Fruit fly (Drosophila melanogaster) whole organism, embryonic: ENCODE data around the gene CG42820.

Experiments used
- Asciz ChIP-seq: fragments of 200-800 bp; sonication (Bioruptor generic); optimal IDR thresholded peaks from 2 replicates; lab custom pipeline; 2017; ENCODE audit warnings: missing biosample characterization, mild to moderate bottlenecking, missing genetic modification characterization, missing genetic modification reagents
- Bgb ChIP-seq: fragments of 200-800 bp; sonication (Bioruptor generic); IDR thresholded peaks from 2 replicates; pipeline ENCODE4 v1.3.6; 2022; ENCODE audit warnings: missing biosample characterization, missing genetic modification characterization; ENCODE audit not compliant: partially characterized antibody
- CG12659 ChIP-seq: fragments of 200-800 bp; sonication (Bioruptor generic); optimal IDR thresholded peaks from 3 replicates; lab custom pipeline; 2017; ENCODE audit warnings: mild to moderate bottlenecking, missing biosample characterization, missing genetic modification reagents, missing genetic modification characterization
- CG13123 ChIP-seq: fragments of 200-800 bp; sonication (Bioruptor generic); optimal IDR thresholded peaks from 2 replicates; lab custom pipeline; 2016; ENCODE audit warnings: missing biosample characterization, missing genetic modification characterization
- CG14050 ChIP-seq: fragments of 200-800 bp; sonication (Bioruptor generic); IDR thresholded peaks from 3 replicates; pipeline ENCODE4 v1.3.6; 2022; ENCODE audit warnings: missing biosample characterization, missing genetic modification characterization
- CG15514 ChIP-seq: fragments of 200-800 bp; sonication (Bioruptor generic); optimal IDR thresholded peaks from 3 replicates; lab custom pipeline; 2017; ENCODE audit warnings: missing biosample characterization, missing genetic modification characterization, mild to moderate bottlenecking, moderate library complexity, missing genetic modification reagents
- CG16815 ChIP-seq: fragments of 200-800 bp; sonication (Bioruptor generic); optimal IDR thresholded peaks from 3 replicates; lab custom pipeline; 2017; ENCODE audit warnings: missing biosample characterization, mild to moderate bottlenecking, missing genetic modification characterization
- CG17359 ChIP-seq: fragments of 200-800 bp; sonication (Bioruptor generic); optimal IDR thresholded peaks from 3 replicates; lab custom pipeline; 2018; ENCODE audit warnings: missing biosample characterization, mild to moderate bottlenecking, missing genetic modification characterization, moderate library complexity
- CG17361 ChIP-seq: fragments of 200-800 bp; sonication (Bioruptor generic); IDR thresholded peaks from 3 replicates; pipeline ENCODE4 v1.3.6; 2022; ENCODE audit warnings: missing biosample characterization, missing genetic modification characterization
- CG2129 ChIP-seq: fragments of 200-800 bp; sonication (Bioruptor generic); IDR thresholded peaks from 2 replicates; pipeline ENCODE4 v1.3.6; 2022; ENCODE audit warnings: missing biosample characterization, missing genetic modification characterization; ENCODE audit not compliant: partially characterized antibody
- CG30403 ChIP-seq: fragments of 200-800 bp; sonication (Bioruptor generic); optimal IDR thresholded peaks from 3 replicates; lab custom pipeline; 2016; ENCODE audit warnings: missing biosample characterization, missing genetic modification characterization
- CG31441 ChIP-seq: fragments of 200-800 bp; sonication (Bioruptor generic); IDR thresholded peaks from 2 replicates; pipeline ENCODE4 v1.3.6; 2022; ENCODE audit warnings: missing biosample characterization, missing genetic modification characterization
- CG34224 ChIP-seq: fragments of 200-800 bp; sonication (Bioruptor generic); IDR thresholded peaks from 3 replicates; pipeline ENCODE4 v1.3.6; 2022; ENCODE audit warnings: missing biosample characterization, missing genetic modification characterization; ENCODE audit not compliant: partially characterized antibody
- CG4404 ChIP-seq: fragments of 200-800 bp; sonication (Bioruptor generic); IDR thresholded peaks from 2 replicates; pipeline ENCODE4 v1.3.6; 2022; ENCODE audit warnings: missing biosample characterization, missing genetic modification characterization
- CG4730 ChIP-seq: fragments of 200-800 bp; sonication (Bioruptor generic); IDR thresholded peaks from 2 replicates; pipeline ENCODE4 v1.3.6; 2022; ENCODE audit warnings: missing biosample characterization, missing genetic modification characterization
- CG7786 ChIP-seq: fragments of 200-800 bp; sonication (Bioruptor generic); optimal IDR thresholded peaks from 2 replicates; lab custom pipeline; 2016; ENCODE audit warnings: missing biosample characterization, missing genetic modification characterization
- CG8281 ChIP-seq: fragments of 200-800 bp; sonication (Bioruptor generic); optimal IDR thresholded peaks from 2 replicates; lab custom pipeline; 2018; ENCODE audit warnings: missing biosample characterization, mild to moderate bottlenecking, missing genetic modification characterization, moderate library complexity
- CG8478 ChIP-seq: fragments of >200 bp; optimal IDR thresholded peaks from 2 replicates; lab custom pipeline; 2018
- CG9437 ChIP-seq: fragments of 200-800 bp; sonication (Bioruptor generic); optimal IDR thresholded peaks from 2 replicates; lab custom pipeline; 2018; ENCODE audit warnings: missing biosample characterization, mild to moderate bottlenecking, missing genetic modification characterization
- Doc2 ChIP-seq: fragments of 200-800 bp; sonication (Bioruptor generic); IDR thresholded peaks from 2 replicates; pipeline ENCODE4 v1.3.6; 2022; ENCODE audit warnings: missing biosample characterization, missing genetic modification characterization
- Drgx ChIP-seq: fragments of 200-800 bp; sonication (Bioruptor generic); IDR thresholded peaks from 2 replicates; pipeline ENCODE4 v1.3.6; 2022; ENCODE audit warnings: missing biosample characterization, missing genetic modification characterization
- Ets65A ChIP-seq: fragments of 200-800 bp; sonication (Bioruptor generic); peaks from one replicate; lab custom pipeline; 2016; ENCODE audit warnings: missing biosample characterization, missing genetic modification characterization
- HHEX ChIP-seq: fragments of 200-800 bp; sonication (Bioruptor generic); optimal IDR thresholded peaks from 3 replicates; lab custom pipeline; 2017; ENCODE audit warnings: missing biosample characterization, mild to moderate bottlenecking, missing genetic modification characterization, missing genetic modification reagents
- HmgD ChIP-seq: fragments of 200-800 bp; sonication (Bioruptor generic); optimal IDR thresholded peaks from 3 replicates; lab custom pipeline; 2016; ENCODE audit warnings: missing biosample characterization, missing genetic modification characterization
- Hr78 ChIP-seq, 2 experiments: fragments of 200-800 bp in 1 of 2; fragments of >200 bp in 1 of 2; sonication (Bioruptor generic) in 1 of 2; optimal IDR thresholded peaks; 2 replicates each; lab custom pipeline; 2017 to 2019; ENCODE audit warnings: missing biosample characterization in 2 of 2, missing genetic modification characterization in 2 of 2, mild to moderate bottlenecking in 1 of 2, moderate library complexity in 1 of 2
- Hsf ChIP-seq: fragments of 200-800 bp; sonication (Bioruptor generic); optimal IDR thresholded peaks from 3 replicates; lab custom pipeline; 2016; ENCODE audit warnings: missing biosample characterization, missing genetic modification characterization
- Lhr ChIP-seq: fragments of 200-800 bp; sonication (Bioruptor generic); optimal IDR thresholded peaks from 3 replicates; lab custom pipeline; 2017; ENCODE audit warnings: mild to moderate bottlenecking, missing biosample characterization, missing genetic modification reagents, missing genetic modification characterization
- Med ChIP-seq: fragments of 200-800 bp; sonication (Bioruptor generic); peaks from one replicate; lab custom pipeline; 2016; ENCODE audit warnings: missing biosample characterization, missing genetic modification characterization, mild to moderate bottlenecking, inconsistent platforms, moderate library complexity
- Opbp ChIP-seq: fragments of 200-800 bp; sonication (Bioruptor generic); IDR thresholded peaks from 3 replicates; pipeline ENCODE4 v1.3.6; 2022; ENCODE audit warnings: missing biosample characterization, missing genetic modification characterization; ENCODE audit not compliant: partially characterized antibody
- Sox100B ChIP-seq: fragments of 200-800 bp; sonication (Bioruptor generic); optimal IDR thresholded peaks from 3 replicates; lab custom pipeline; 2018; ENCODE audit warnings: missing biosample characterization, mild to moderate bottlenecking, missing genetic modification characterization
- al ChIP-seq: fragments of 200-800 bp; sonication (Bioruptor generic); IDR thresholded peaks from 2 replicates; pipeline ENCODE4 v1.3.6; 2022; ENCODE audit warnings: missing biosample characterization, missing genetic modification characterization
- bcd ChIP-seq: fragments of 200-800 bp; sonication (Bioruptor generic); optimal IDR thresholded peaks from 2 replicates; lab custom pipeline; 2017; ENCODE audit warnings: missing biosample characterization, mild to moderate bottlenecking, missing genetic modification characterization
- exex ChIP-seq: fragments of 200-800 bp; sonication (Bioruptor generic); optimal IDR thresholded peaks from 4 replicates; lab custom pipeline; 2018; ENCODE audit warnings: missing biosample characterization, mild to moderate bottlenecking, missing genetic modification characterization, moderate library complexity
- fd64A ChIP-seq: fragments of 200-800 bp; sonication (Bioruptor generic); optimal IDR thresholded peaks from 3 replicates; lab custom pipeline; 2018; ENCODE audit warnings: missing biosample characterization, mild to moderate bottlenecking, missing genetic modification characterization
- her ChIP-seq: fragments of 200-800 bp; sonication (Bioruptor generic); optimal IDR thresholded peaks from 2 replicates; lab custom pipeline; 2016; ENCODE audit warnings: missing biosample characterization, missing genetic modification characterization
- kni ChIP-seq: fragments of 200-800 bp; sonication (Bioruptor generic); optimal IDR thresholded peaks from 3 replicates; lab custom pipeline; 2017; ENCODE audit warnings: mild to moderate bottlenecking, missing biosample characterization, missing genetic modification reagents, missing genetic modification characterization
- lab ChIP-seq: fragments of 200-800 bp; sonication (Bioruptor generic); optimal IDR thresholded peaks from 3 replicates; lab custom pipeline; 2017; ENCODE audit warnings: missing biosample characterization, missing genetic modification characterization, mild to moderate bottlenecking, moderate library complexity, missing genetic modification reagents
- mirr ChIP-seq: fragments of 200-800 bp; sonication (Bioruptor generic); optimal IDR thresholded peaks from 3 replicates; lab custom pipeline; 2018; ENCODE audit warnings: missing biosample characterization, mild to moderate bottlenecking, missing genetic modification characterization
- nmo ChIP-seq: fragments of 200-800 bp; sonication (Bioruptor generic); optimal IDR thresholded peaks from 2 replicates; lab custom pipeline; 2018; ENCODE audit warnings: missing biosample characterization, mild to moderate bottlenecking, missing genetic modification characterization, moderate library complexity
- phol ChIP-seq: fragments of 200-800 bp; sonication (Bioruptor generic); optimal IDR thresholded peaks from 3 replicates; lab custom pipeline; 2018; ENCODE audit warnings: missing biosample characterization, mild to moderate bottlenecking, missing genetic modification characterization, moderate library complexity
- row ChIP-seq: fragments of 200-800 bp; sonication (Bioruptor generic); IDR thresholded peaks from 3 replicates; pipeline ENCODE4 v1.3.6; 2022; ENCODE audit warnings: missing biosample characterization, missing genetic modification characterization
- sd ChIP-seq: fragments of 200-800 bp; sonication (Bioruptor generic); optimal IDR thresholded peaks from 3 replicates; lab custom pipeline; 2018; ENCODE audit warnings: missing biosample characterization, mild to moderate bottlenecking, missing genetic modification characterization, moderate library complexity
- sens ChIP-seq: fragments of 200-800 bp; sonication (Bioruptor generic); peaks from one replicate; lab custom pipeline; 2016; ENCODE audit warnings: missing biosample characterization, missing genetic modification characterization
- sug ChIP-seq: fragments of 200-800 bp; optimal IDR thresholded peaks from 2 replicates; lab custom pipeline; 2019; ENCODE audit warnings: missing biosample characterization, mild to moderate bottlenecking, missing genetic modification characterization, moderate library complexity
- tap ChIP-seq: fragments of 200-800 bp; optimal IDR thresholded peaks from 3 replicates; lab custom pipeline; 2019; ENCODE audit warnings: missing biosample characterization, mild to moderate bottlenecking, missing genetic modification characterization, moderate library complexity
- unpg ChIP-seq: fragments of 200-800 bp; sonication (Bioruptor generic); optimal IDR thresholded peaks from 3 replicates; lab custom pipeline; 2018; ENCODE audit warnings: missing biosample characterization, mild to moderate bottlenecking, missing genetic modification characterization, moderate library complexity
- zfh1 ChIP-seq: fragments of 200-800 bp; sonication (Bioruptor generic); IDR thresholded peaks from 3 replicates; pipeline ENCODE4 v1.3.6; 2022; ENCODE audit warnings: missing biosample characterization, missing genetic modification characterization

The CG42820 gene

dm6 chr2L:8374235-8374634, 18.0 kb downstream of the CG42820 start, which contains the start of gene Wdr82 (continued):
- TF ChIP-seq row (GFP tag; lab: Robert Waterston, UW) (peak; percentile 41; the same call in 1 of the 3 replicates), sens (GFP tag; lab: Kevin White, UChicago) (peak; percentile 82), Hr78 (GFP tag; optimal IDR thresholded peaks at IDR 0.05; lab: Kevin White, UChicago) (no peak), CG31441 (GFP tag; lab: Robert Waterston, UW) (no peak), CG17359 (tag; lab: Kevin White, UChicago) (no peak), Bgb (GFP tag; lab: Robert Waterston, UW) (peak; percentile 68; the same call in 1 of the 2 replicates), Lhr (GFP tag; lab: Kevin White, UChicago) (no peak), CG2129 (GFP tag; lab: Robert Waterston, UW) (peak; percentile 55; the same call in 1 of the 2 replicates), CG15514 (GFP tag; lab: Kevin White, UChicago) (peak; percentile 100), Opbp (GFP tag; lab: Robert Waterston, UW) (peak; percentile 71; the same call in 2 of the 3 replicates), CG8281 (tag; lab: Kevin White, UChicago) (peak; percentile 63), sug (no peak), CG34224 (GFP tag; lab: Robert Waterston, UW) (peak; percentile 93)

dm6 chr2L:8372248-8372647, 19.9 kb downstream of the CG42820 start:
- peak; percentile 64 for TF ChIP-seq Med (GFP tag; lab: Kevin White, UChicago)
- TF ChIP-seq al (GFP tag; lab: Robert Waterston, UW): no peak
- peak; percentile 39 for TF ChIP-seq mirr
- TF ChIP-seq exex (tag; lab: Kevin White, UChicago): peak; percentile 83
- TF ChIP-seq Ets65A (GFP tag; lab: Kevin White, UChicago): peak; percentile 58
- no peak for TF ChIP-seq sd (tag; lab: Kevin White, UChicago)
- peak; percentile 20 for TF ChIP-seq lab (GFP tag; lab: Kevin White, UChicago)
- TF ChIP-seq CG4730 (GFP tag; lab: Robert Waterston, UW): 0 out of 2 replicates have a peak, but pooled peaks have one; percentile 17
- peak; percentile 23 for TF ChIP-seq sug
- no peak for TF ChIP-seq CG16815 (GFP tag; lab: Kevin White, UChicago)
- no peak for TF ChIP-seq CG8478 (lab: Kevin White, UChicago)
- TF ChIP-seq, all 482 proteins: peak for 7

dm6 chr2L:8371354-8371937, 20.8 kb downstream of the CG42820 start:
- no peak for TF ChIP-seq CG7786
- TF ChIP-seq CG30403 (GFP tag; lab: Kevin White, UChicago): peak; percentile 33
- TF ChIP-seq kni (GFP tag; lab: Kevin White, UChicago): no peak
- TF ChIP-seq CG12659: peak; percentile 23
- peak; percentile 23 for TF ChIP-seq phol
- peak; percentile 27 for TF ChIP-seq CG9437
- TF ChIP-seq Asciz: no peak
- TF ChIP-seq Hsf (GFP tag; lab: Kevin White, UChicago): no peak
- TF ChIP-seq nmo (GFP tag; lab: Kevin White, UChicago): peak; percentile 18
- peak; percentile 56; the same call in 1 of the 3 replicates for TF ChIP-seq CG17361 (GFP tag; lab: Robert Waterston, UW)
- TF ChIP-seq zfh1 (GFP tag; lab: Robert Waterston, UW): no peak
- no peak for TF ChIP-seq fd64A (GFP tag; lab: Kevin White, UChicago)
- no peak for TF ChIP-seq HmgD (GFP tag; lab: Kevin White, UChicago)
- peak; percentile 8 for TF ChIP-seq unpg (GFP tag; lab: Kevin White, UChicago)
- peak; percentile 41; the same call in 1 of the 2 replicates for TF ChIP-seq Drgx
- no peak for TF ChIP-seq CG4404 (GFP tag; lab: Robert Waterston, UW)
- TF ChIP-seq tap (tag; lab: Kevin White, UChicago): peak; percentile 21
- TF ChIP-seq HHEX (GFP tag; lab: Kevin White, UChicago): peak; percentile 19
- peak; percentile 19 for TF ChIP-seq Sox100B (GFP tag; lab: Kevin White, UChicago)
- TF ChIP-seq CG14050 (GFP tag; lab: Robert Waterston, UW): no peak
- no peak for TF ChIP-seq Doc2
- no peak for TF ChIP-seq her
- no peak for TF ChIP-seq bcd (GFP tag; lab: Kevin White, UChicago)
- no peak for TF ChIP-seq CG13123 (GFP tag; lab: Kevin White, UChicago)
